Worm (Caenorhabditis elegans): ENCODE results near the gene oac-51.

DNA sequence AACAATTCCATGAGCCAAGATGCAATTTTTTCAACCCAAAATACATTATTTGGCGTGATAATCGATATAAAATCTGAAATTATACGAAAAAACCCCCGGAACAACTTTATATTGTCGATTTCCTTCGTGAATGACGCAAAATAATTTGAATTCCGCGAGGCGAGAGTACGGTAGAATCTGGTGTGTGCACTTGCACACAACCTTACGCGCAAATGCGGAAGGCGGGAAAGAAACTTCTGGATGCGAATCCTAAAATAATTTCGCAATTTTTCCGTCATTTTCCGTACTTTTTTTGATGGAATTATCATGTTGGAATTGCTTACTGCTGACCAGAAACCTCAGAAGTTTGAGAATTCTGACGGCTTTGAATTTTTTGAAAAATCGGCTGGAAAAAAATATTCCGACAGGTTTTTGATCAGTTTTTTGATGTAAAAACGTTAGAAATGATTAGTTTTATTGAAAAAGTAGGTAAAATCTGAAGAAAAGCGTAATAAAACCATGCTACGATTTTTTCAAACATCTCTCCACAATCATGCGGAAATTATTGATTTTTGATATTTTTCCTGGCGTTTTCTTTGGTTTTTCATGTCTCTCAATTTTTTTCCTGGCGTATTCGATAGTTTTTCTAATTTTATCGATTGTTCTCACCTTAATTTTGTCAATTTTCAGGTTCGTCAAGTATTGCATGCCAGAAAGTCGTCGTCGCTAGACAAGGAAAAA lies 29.2 kb upstream of the oac-51 start, which contains the start of gene set-9:
- no peak for TF ChIP-seq ama-1 (optimal IDR thresholded peaks at IDR 0.05)
- TF ChIP-seq scrt-1 (GFP tag; IDR thresholded peaks at IDR 0.05) = no peak
- TF ChIP-seq tbx-37 (GFP tag; conservative IDR thresholded peaks at IDR 0.05) = no peak
- TF ChIP-seq flt-1 (GFP tag; IDR thresholded peaks at IDR 0.05) = no peak
- TF ChIP-seq hmg-4 (GFP tag; optimal IDR thresholded peaks at IDR 0.05) = no peak
- TF ChIP-seq tra-4 (tag; optimal IDR thresholded peaks at IDR 0.05) = no peak
- no peak for TF ChIP-seq F13C5.2 (tag; optimal IDR thresholded peaks at IDR 0.05)
- TF ChIP-seq aly-1 (tag; optimal IDR thresholded peaks at IDR 0.05) = no peak
- TF ChIP-seq hnd-1 (tag; optimal IDR thresholded peaks at IDR 0.05) = no peak
